Fruit fly (Drosophila melanogaster): ENCODE measurements around the gene CG10646.
A peak's percentile ranks its signal among the peaks of the same experiment; 100 is the strongest.

CG10646 gene

DNA sequence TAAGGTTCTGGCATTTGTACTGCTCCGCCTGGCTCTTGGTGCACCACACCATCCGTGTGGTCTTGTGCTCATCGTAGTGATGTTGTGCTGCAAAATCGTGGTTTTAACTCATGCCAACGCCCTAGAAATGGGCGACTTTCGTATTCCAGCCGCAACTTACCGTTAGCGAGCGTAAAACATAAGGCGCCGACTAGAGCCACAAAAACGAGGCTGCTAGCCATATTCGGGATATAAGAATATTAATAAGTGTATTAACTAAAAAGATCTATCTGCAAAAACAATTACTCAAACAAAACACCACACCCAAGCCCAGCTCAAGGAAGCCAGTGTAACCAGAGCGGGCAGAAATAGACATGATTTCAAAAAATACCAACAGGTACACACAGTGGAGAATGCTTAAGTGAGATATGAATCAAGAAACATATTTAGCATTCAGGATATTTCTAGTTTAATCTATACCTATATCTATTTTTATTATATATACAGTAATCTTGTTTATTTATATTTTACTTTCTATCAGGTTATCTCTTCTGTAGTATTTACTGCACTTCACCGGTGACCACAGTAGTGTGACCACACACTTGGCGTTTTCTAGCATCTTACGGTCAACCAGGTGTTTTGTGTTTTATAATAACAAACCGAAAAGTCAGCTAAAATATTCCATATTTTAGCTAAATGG, 29.8 kb upstream of the CG10646 start, which contains the start of the genes Tsf2 and CG34242 (continued):
- TF ChIP-seq CG16813 (GFP tag; IDR thresholded peaks at IDR 0.05; ENCODE audit: partially characterized antibody) (no peak), CG10654 (GFP tag; optimal IDR thresholded peaks at IDR 0.05) (peak; percentile 81), CG4360 (GFP tag; IDR thresholded peaks at IDR 0.05) (peak; percentile 63), bowl (GFP tag; IDR thresholded peaks at IDR 0.05) (peak; percentile 78), CG10543 (GFP tag; optimal IDR thresholded peaks at IDR 0.05) (peak; percentile 52), so (GFP tag; IDR thresholded peaks at IDR 0.05) (peak; percentile 48; the same call in 1 of the 3 replicates), NK7.1 (GFP tag; optimal IDR thresholded peaks at IDR 0.05) (no peak), Lpt (GFP tag; optimal IDR thresholded peaks at IDR 0.05) (no peak), gsb (GFP tag; IDR thresholded peaks at IDR 0.05) (peak; percentile 84), CG31365 (tag; optimal IDR thresholded peaks at IDR 0.05) (peak; percentile 16), h (optimal IDR thresholded peaks at IDR 0.05) (no peak), Stat92E (GFP tag; optimal IDR thresholded peaks at IDR 0.05) (peak in 1 of 3 experiments; percentile 26), CG7786 (GFP tag; optimal IDR thresholded peaks at IDR 0.05) (no peak), HLH4C (GFP tag; IDR thresholded peaks at IDR 0.05; ENCODE audit: partially characterized antibody) (no peak), B-H1 (GFP tag; IDR thresholded peaks at IDR 0.05) (peak; percentile 54; the same call in 2 of the 3 replicates), ci (GFP tag; IDR thresholded peaks at IDR 0.05) (no peak), cg (GFP tag; optimal IDR thresholded peaks at IDR 0.05) (no peak), nerfin-1 (tag; optimal IDR thresholded peaks at IDR 0.05) (peak; percentile 80), slp2 (GFP tag; optimal IDR thresholded peaks at IDR 0.05) (no peak), cas (GFP tag; IDR thresholded peaks at IDR 0.05) (peak; percentile 84), vnd (GFP tag; IDR thresholded peaks at IDR 0.05; ENCODE audit: partially characterized antibody) (no peak), Antp (GFP tag; optimal IDR thresholded peaks at IDR 0.05) (no peak), da (GFP tag; optimal IDR thresholded peaks at IDR 0.05) (no peak), tgo (GFP tag; IDR thresholded peaks at IDR 0.05) (peak; percentile 94), CG7357 (GFP tag; IDR thresholded peaks at IDR 0.05) (peak; percentile 91), Abd-B (GFP tag; optimal IDR thresholded peaks at IDR 0.05) (no peak), yki (optimal IDR thresholded peaks at IDR 0.05) (no peak), CG9817 (tag; optimal IDR thresholded peaks at IDR 0.05) (peak; percentile 58), Bteb2 (GFP tag; optimal IDR thresholded peaks at IDR 0.05) (no peak), BEAF-32 (GFP tag; optimal IDR thresholded peaks at IDR 0.05) (no peak), Adf1 (GFP tag; IDR thresholded peaks at IDR 0.05) (no peak), CG13894 (tag; optimal IDR thresholded peaks at IDR 0.05) (no peak), prd (optimal IDR thresholded peaks at IDR 0.05) (no peak), prd (GFP tag; IDR thresholded peaks at IDR 0.05) (peak; percentile 96), CG2875 (GFP tag; optimal IDR thresholded peaks at IDR 0.05) (no peak), btn (GFP tag; optimal IDR thresholded peaks at IDR 0.05) (no peak), CG10267 (tag; optimal IDR thresholded peaks at IDR 0.05) (peak; percentile 51), Mrtf (GFP tag; IDR thresholded peaks at IDR 0.05) (peak; percentile 87; the same call in 2 of the 3 replicates), Asciz (GFP tag; optimal IDR thresholded peaks at IDR 0.05) (no peak), Camta (GFP tag; optimal IDR thresholded peaks at IDR 0.05) (no peak), CG17186 (GFP tag; optimal IDR thresholded peaks at IDR 0.05) (peak; percentile 56), Ptx1 (GFP tag; IDR thresholded peaks at IDR 0.05) (peak; percentile 99), CG10321 (GFP tag; IDR thresholded peaks at IDR 0.05) (no peak), CG11696 (GFP tag; IDR thresholded peaks at IDR 0.05) (peak; percentile 85), TFAM (GFP tag; optimal IDR thresholded peaks at IDR 0.05) (no peak), CG1024 (GFP tag; IDR thresholded peaks at IDR 0.05) (0 out of 2 replicates have a peak, but pooled peaks have one; percentile 12), fd64A (GFP tag; optimal IDR thresholded peaks at IDR 0.05) (no peak), wek (GFP tag; optimal IDR thresholded peaks at IDR 0.05) (no peak), CHES-1-like (GFP tag; optimal IDR thresholded peaks at IDR 0.05) (no peak), CG11398 (GFP tag; optimal IDR thresholded peaks at IDR 0.05) (no peak)
